Worm (Caenorhabditis elegans): ENCODE data around the gene spe-51.
"Not testable (repeated sequence)": the region's sequence is repeated elsewhere in the genome, so short reads cannot be mapped to it uniquely, and the experiment has no call there.

Gene spe-51

ce11 chrIV:4712376-4712775, 19.8 kb downstream of the spe-51 start, which contains the start of gene yars-2:
TSS of gene yars-2 (minus strand) at chrIV:4712624.
- TF ChIP-seq W03F9.2 (tag; optimal IDR thresholded peaks at IDR 0.05) (no peak), him-1 (tag; optimal IDR thresholded peaks at IDR 0.05) (no peak), dao-5 (tag; optimal IDR thresholded peaks at IDR 0.05) (no peak)

ce11 chrIV:4715785-4716184, 23.2 kb downstream of the spe-51 start, which contains the start of gene miro-1:
TSS of gene miro-1 (minus strand) at chrIV:4715807.
- not testable (repeated sequence) for TF ChIP-seq W03F9.2, dao-5, him-1 (tag; optimal IDR thresholded peaks at IDR 0.05)

ce11 chrIV:4723687-4724086, 31.1 kb downstream of the spe-51 start:
- TF ChIP-seq W03F9.2 (tag; optimal IDR thresholded peaks at IDR 0.05) (no peak), him-1 (tag; optimal IDR thresholded peaks at IDR 0.05) (no peak), dao-5 (tag; optimal IDR thresholded peaks at IDR 0.05) (no peak)

- TF ChIP-seq W03F9.2 (tag; optimal IDR thresholded peaks at IDR 0.05) (no peak), dao-5 (tag; optimal IDR thresholded peaks at IDR 0.05) (no peak), him-1 (tag; optimal IDR thresholded peaks at IDR 0.05) (no peak)
Measured at ce11 chrIV:4724562-4724961, 32.0 kb downstream of the spe-51 start, which contains the start of gene K08F11.1. TSS of gene K08F11.1 (plus strand) at chrIV:4724862.

- peak; percentile 1 for TF ChIP-seq dao-5 (tag; optimal IDR thresholded peaks at IDR 0.05)
- peak; percentile 88 for TF ChIP-seq him-1 (tag; optimal IDR thresholded peaks at IDR 0.05)
Measured at ce11 chrIV:4725478-4725920, 32.9 kb downstream of the spe-51 start.

ce11 chrIV:4727935-4728334, 35.4 kb downstream of the spe-51 start:
- peak; percentile 37 for TF ChIP-seq W03F9.2 (tag; optimal IDR thresholded peaks at IDR 0.05)
- TF ChIP-seq him-1 (tag; optimal IDR thresholded peaks at IDR 0.05) = peak; percentile 73

ce11 chrIV:4737258-4737657, 44.7 kb downstream of the spe-51 start, which contains the start of gene fbxb-78:
TSS of gene fbxb-78 (plus strand) at chrIV:4737558.
- TF ChIP-seq him-1 (tag; optimal IDR thresholded peaks at IDR 0.05) = no peak
- TF ChIP-seq dao-5 (tag; optimal IDR thresholded peaks at IDR 0.05) = no peak
- TF ChIP-seq W03F9.2 (tag; optimal IDR thresholded peaks at IDR 0.05) = no peak

ce11 chrIV:4742480-4742879, 49.9 kb downstream of the spe-51 start:
- TF ChIP-seq him-1 (tag; optimal IDR thresholded peaks at IDR 0.05) (no peak), W03F9.2 (tag; optimal IDR thresholded peaks at IDR 0.05) (no peak), dao-5 (tag; optimal IDR thresholded peaks at IDR 0.05) (no peak)

- TF ChIP-seq him-1 (tag; optimal IDR thresholded peaks at IDR 0.05) (no peak), W03F9.2 (tag; optimal IDR thresholded peaks at IDR 0.05) (no peak), dao-5 (tag; optimal IDR thresholded peaks at IDR 0.05) (no peak)
Measured at ce11 chrIV:4744167-4744566, 51.6 kb downstream of the spe-51 start, which contains the start of gene hoe-1. TSS of gene hoe-1 (minus strand) at chrIV:4744267.

- TF ChIP-seq dao-5 (tag; optimal IDR thresholded peaks at IDR 0.05) = no peak
- TF ChIP-seq W03F9.2 (tag; optimal IDR thresholded peaks at IDR 0.05) = peak; percentile 96
- TF ChIP-seq him-1 (tag; optimal IDR thresholded peaks at IDR 0.05) = peak; percentile 10
Measured at ce11 chrIV:4745422-4745821, 52.9 kb downstream of the spe-51 start, which contains the start of gene timm-17B.1. TSS of gene timm-17B.1 (minus strand) at chrIV:4745492.

Measured in whole organism, L4/young adult.